Worm (Caenorhabditis elegans): ENCODE measurements around the gene Y54G9A.5.

DNA sequence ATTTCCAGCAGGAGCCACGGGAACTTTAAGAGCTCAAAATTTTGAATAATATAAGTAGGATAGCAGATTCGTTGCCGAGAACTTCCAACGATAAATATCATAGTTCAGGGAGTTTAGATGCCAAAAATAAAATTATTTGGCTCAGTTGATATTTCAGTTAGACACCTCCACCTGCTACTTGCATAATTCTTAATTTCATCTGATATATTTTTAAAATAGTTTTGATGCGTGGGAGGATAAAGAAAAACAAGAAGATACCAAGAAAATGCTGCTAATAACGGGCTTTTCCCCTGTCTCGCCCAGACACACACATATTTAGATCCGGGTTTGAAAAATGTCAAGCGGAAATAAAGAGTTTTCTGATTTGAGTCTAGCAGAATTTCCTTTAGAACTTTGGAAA is 1.6 kb upstream of the Y54G9A.5 start, which contains the start of gene sre-46:
- TF ChIP-seq ztf-11 (tag; optimal IDR thresholded peaks at IDR 0.05) (no peak), nfya-1 (tag; optimal IDR thresholded peaks at IDR 0.05; ENCODE audit: insufficient read depth) (no peak), elt-2 (tag; optimal IDR thresholded peaks at IDR 0.05) (no peak), nhr-25 (tag; optimal IDR thresholded peaks at IDR 0.05) (no peak), pha-4 (tag; optimal IDR thresholded peaks at IDR 0.05) (no peak), lin-15B (tag; optimal IDR thresholded peaks at IDR 0.05) (no peak), R02D3.7 (tag; optimal IDR thresholded peaks at IDR 0.05) (no peak), nhr-12 (tag; optimal IDR thresholded peaks at IDR 0.05) (no peak)

All from whole organism, L3 larva.